Fruit fly (Drosophila melanogaster): ENCODE measurements around the gene Cyp303a1.

Cyp303a1 gene

dm6 chr2L:16329102-16329520, 35.1 kb downstream of the Cyp303a1 start, which contains the start of gene mRpL4:
mRpL4 (minus strand) TSS chr2L:16329132.
- TF ChIP-seq CrebA (GFP tag; optimal IDR thresholded peaks at IDR 0.05; ENCODE audit: borderline replicate concordance) (no peak), dl (GFP tag; optimal IDR thresholded peaks at IDR 0.05; ENCODE audit: insufficient read depth in 1 of 2, partially characterized antibody in 2 of 2) (no peak), Abd-B (GFP tag; optimal IDR thresholded peaks at IDR 0.05) (no peak), Jra (GFP tag; optimal IDR thresholded peaks at IDR 0.05) (peak; percentile 57), psq (GFP tag; optimal IDR thresholded peaks at IDR 0.05) (peak; percentile 43), OdsH (GFP tag; optimal IDR thresholded peaks at IDR 0.05) (peak; percentile 14), fru (GFP tag; optimal IDR thresholded peaks at IDR 0.05) (no peak), N (GFP tag; optimal IDR thresholded peaks at IDR 0.05) (no peak), CG9705 (GFP tag; optimal IDR thresholded peaks at IDR 0.05) (no peak), dmrt93B (GFP tag; optimal IDR thresholded peaks at IDR 0.05) (no peak), Dfd (GFP tag; optimal IDR thresholded peaks at IDR 0.05) (no peak), br (GFP tag; optimal IDR thresholded peaks at IDR 0.05) (no peak), lola (GFP tag; optimal IDR thresholded peaks at IDR 0.05) (no peak), Mio (GFP tag; optimal IDR thresholded peaks at IDR 0.05) (no peak), pan (optimal IDR thresholded peaks at IDR 0.05) (no peak), woc (GFP tag; optimal IDR thresholded peaks at IDR 0.05) (peak; percentile 72), Hnf4 (GFP tag; optimal IDR thresholded peaks at IDR 0.05) (peak; percentile 81), sage (GFP tag; optimal IDR thresholded peaks at IDR 0.05) (no peak), tai (GFP tag; optimal IDR thresholded peaks at IDR 0.05) (peak; percentile 85), ey (GFP tag; optimal IDR thresholded peaks at IDR 0.05) (no peak), foxo (GFP tag; optimal IDR thresholded peaks at IDR 0.05) (peak in 1 of 2 experiments; percentile 71), Myc (optimal IDR thresholded peaks at IDR 0.05) (no peak), rgr (GFP tag; optimal IDR thresholded peaks at IDR 0.05) (no peak), brk (GFP tag; optimal IDR thresholded peaks at IDR 0.05) (no peak), Vsx2 (GFP tag; optimal IDR thresholded peaks at IDR 0.05; ENCODE audit: partially characterized antibody) (no peak), Dif (GFP tag; optimal IDR thresholded peaks at IDR 0.05; ENCODE audit: partially characterized antibody) (no peak), Hr83 (GFP tag; optimal IDR thresholded peaks at IDR 0.05; ENCODE audit: poor library complexity, severe bottlenecking) (peak; percentile 63), HLH106 (tag; optimal IDR thresholded peaks at IDR 0.05) (no peak), dsf (GFP tag; optimal IDR thresholded peaks at IDR 0.05; ENCODE audit: borderline replicate concordance) (no peak), sv (GFP tag; optimal IDR thresholded peaks at IDR 0.05) (peak; percentile 64), Sp1 (GFP tag; optimal IDR thresholded peaks at IDR 0.05) (no peak), GATAd (GFP tag; optimal IDR thresholded peaks at IDR 0.05) (no peak), Rel (GFP tag; optimal IDR thresholded peaks at IDR 0.05) (no peak), Rel (tag; optimal IDR thresholded peaks at IDR 0.05) (no peak), usp (GFP tag; optimal IDR thresholded peaks at IDR 0.05) (no peak), Hr78 (GFP tag; optimal IDR thresholded peaks at IDR 0.05) (no peak), CG32264 (GFP tag; optimal IDR thresholded peaks at IDR 0.05) (no peak), jim (GFP tag; optimal IDR thresholded peaks at IDR 0.05) (no peak), h (GFP tag; optimal IDR thresholded peaks at IDR 0.05) (no peak)

dm6 chr2L:16329625-16330024, 35.6 kb downstream of the Cyp303a1 start, which contains the start of gene CG4440:
CG4440 (plus strand) TSS chr2L:16329925.
- no peak for TF ChIP-seq tai (GFP tag; optimal IDR thresholded peaks at IDR 0.05)
- no peak for TF ChIP-seq HLH106 (tag; optimal IDR thresholded peaks at IDR 0.05)
- no peak for TF ChIP-seq Dif (GFP tag; optimal IDR thresholded peaks at IDR 0.05; ENCODE audit: partially characterized antibody)
- no peak for TF ChIP-seq Vsx2 (GFP tag; optimal IDR thresholded peaks at IDR 0.05; ENCODE audit: partially characterized antibody)
- TF ChIP-seq jim (GFP tag; optimal IDR thresholded peaks at IDR 0.05): no peak

- TF ChIP-seq CrebA (GFP tag; optimal IDR thresholded peaks at IDR 0.05; ENCODE audit: borderline replicate concordance) (no peak), br (GFP tag; optimal IDR thresholded peaks at IDR 0.05) (no peak)
These were observed 43.8 kb downstream of the Cyp303a1 start, which contains the start of gene CG31817 for dm6 chr2L:16337785-16338184. CG31817 (minus strand) TSS chr2L:16337885.
